Worm (Caenorhabditis elegans) whole organism, L4 larva: Measurements from ENCODE around the gene srd-46.

Experiments
- Y105C5A.15 ChIP-seq: fragments of 200-800 bp; sonication (Bioruptor generic); IDR thresholded peaks from 2 replicates; pipeline ENCODE4 v1.3.6; 2022; ENCODE audit warnings: missing genetic modification characterization, missing compliant biosample characterization
- Y48G9A.11 ChIP-seq: fragments of 200-800 bp; sonication (Bioruptor generic); IDR thresholded peaks from 2 replicates; pipeline ENCODE4 v1.3.6; 2022; ENCODE audit warnings: missing genetic modification reagents, missing genetic modification characterization, missing compliant biosample characterization
- Y5F2A.4 ChIP-seq: fragments of 200-800 bp; sonication (Bioruptor generic); optimal IDR thresholded peaks from 2 replicates; lab custom pipeline; 2018; ENCODE audit warnings: mild to moderate bottlenecking, missing genetic modification characterization, missing compliant biosample characterization
- ama-1 ChIP-seq: fragments of 150-350 bp; optimal IDR thresholded peaks from 2 replicates; lab custom pipeline; 2014; ENCODE audit warnings: inconsistent platforms, mixed read lengths
- ceh-20 ChIP-seq: fragments of 200-800 bp; sonication (Bioruptor generic); IDR thresholded peaks from 2 replicates; pipeline ENCODE4 v1.3.6; 2022; ENCODE audit warnings: missing genetic modification reagents, missing genetic modification characterization, missing compliant biosample characterization
- ceh-44 ChIP-seq: fragments of 200-800 bp; sonication (Bioruptor generic); IDR thresholded peaks from 2 replicates; pipeline ENCODE4 v1.3.6; 2022; ENCODE audit warnings: missing genetic modification reagents, missing genetic modification characterization, missing compliant biosample characterization
- ceh-62 ChIP-seq: sonication (generic microtip); optimal IDR thresholded peaks from 2 replicates; lab custom pipeline; 2017; ENCODE audit warnings: missing biosample characterization, missing genetic modification characterization
- cey-2 ChIP-seq: sonication (generic microtip); optimal IDR thresholded peaks from 3 replicates; lab custom pipeline; 2017; ENCODE audit warnings: missing genetic modification characterization, mild to moderate bottlenecking, missing compliant biosample characterization, antibody characterized with exemption, borderline replicate concordance; ENCODE audit not compliant: insufficient read depth
- daf-12 ChIP-seq: fragments of 150-350 bp; optimal IDR thresholded peaks from 2 replicates; lab custom pipeline; 2014; ENCODE audit warnings: missing biosample characterization, missing genetic modification reagents, missing genetic modification characterization
- daf-16 ChIP-seq, 3 experiments: sonication (generic microtip); optimal IDR thresholded peaks; 2 replicates each; lab custom pipeline; 2016 to 2017; ENCODE audit warnings: missing genetic modification characterization in 3 of 3, missing genetic modification reagents in 3 of 3, mild to moderate bottlenecking in 2 of 3, missing compliant biosample characterization in 2 of 3, missing biosample characterization in 1 of 3, moderate library complexity in 1 of 3
- dmd-6 ChIP-seq: fragments of 200-800 bp; sonication (Bioruptor generic); IDR thresholded peaks from 2 replicates; pipeline ENCODE4 v1.3.6; 2022; ENCODE audit warnings: missing genetic modification reagents, missing genetic modification characterization, missing compliant biosample characterization
- dmd-8 ChIP-seq: fragments of 200-800 bp; sonication (Bioruptor generic); IDR thresholded peaks from 2 replicates; pipeline ENCODE4 v1.3.6; 2022; ENCODE audit warnings: missing genetic modification characterization, missing compliant biosample characterization
- dmd-9 ChIP-seq: fragments of 200-800 bp; sonication (Bioruptor generic); IDR thresholded peaks from 2 replicates; pipeline ENCODE4 v1.3.6; 2022; ENCODE audit warnings: missing genetic modification reagents, missing genetic modification characterization, missing compliant biosample characterization
- dpl-1 ChIP-seq: fragments of 150-350 bp; optimal IDR thresholded peaks from 2 replicates; lab custom pipeline; 2014; ENCODE audit warnings: missing biosample characterization, missing genetic modification reagents, missing genetic modification characterization
- dve-1 ChIP-seq: sonication (generic microtip); optimal IDR thresholded peaks from 2 replicates; lab custom pipeline; 2017; ENCODE audit warnings: antibody characterized with exemption, mild to moderate bottlenecking, missing genetic modification characterization, missing compliant biosample characterization; ENCODE audit not compliant: insufficient read depth
- egl-43 ChIP-seq: fragments of 200-800 bp; sonication (Bioruptor generic); IDR thresholded peaks from 2 replicates; pipeline ENCODE4 v1.3.6; 2022; ENCODE audit warnings: missing genetic modification reagents, missing genetic modification characterization, missing compliant biosample characterization
- gei-8 ChIP-seq: fragments of 200-800 bp; sonication (Bioruptor generic); optimal IDR thresholded peaks from 2 replicates; lab custom pipeline; 2018; ENCODE audit warnings: mild to moderate bottlenecking, missing genetic modification characterization, missing compliant biosample characterization
- hlh-30 ChIP-seq: sonication (generic microtip); optimal IDR thresholded peaks from 2 replicates; lab custom pipeline; 2017; ENCODE audit warnings: antibody characterized with exemption, mild to moderate bottlenecking, missing genetic modification characterization, missing compliant biosample characterization; ENCODE audit not compliant: insufficient read depth
- jun-1 ChIP-seq: fragments of 150-350 bp; optimal IDR thresholded peaks from 2 replicates; lab custom pipeline; 2014; ENCODE audit warnings: missing biosample characterization, missing genetic modification reagents, missing genetic modification characterization
- lin-1 ChIP-seq: fragments of 200-800 bp; sonication (Bioruptor generic); IDR thresholded peaks from 2 replicates; pipeline ENCODE4 v1.3.6; 2022; ENCODE audit warnings: missing genetic modification reagents, missing genetic modification characterization, missing compliant biosample characterization
- lin-13 ChIP-seq: fragments of 150-350 bp; optimal IDR thresholded peaks from 2 replicates; lab custom pipeline; 2014; ENCODE audit warnings: missing biosample characterization, missing genetic modification reagents, missing genetic modification characterization
- lin-29 ChIP-seq: fragments of 200-800 bp; sonication (Bioruptor generic); IDR thresholded peaks from 2 replicates; pipeline ENCODE4 v1.3.6; 2022; ENCODE audit warnings: missing genetic modification reagents, missing genetic modification characterization, missing compliant biosample characterization
- lir-3 ChIP-seq: sonication (generic microtip); optimal IDR thresholded peaks from 2 replicates; lab custom pipeline; 2016; ENCODE audit warnings: mild to moderate bottlenecking, missing genetic modification characterization, missing compliant biosample characterization
- lsy-2 ChIP-seq, 2 experiments: fragments of 150-350 bp in 1 of 2; sonication (generic microtip) in 1 of 2; optimal IDR thresholded peaks; 2 replicates each; lab custom pipeline; 2014 to 2017; ENCODE audit warnings: missing biosample characterization in 2 of 2, missing genetic modification characterization in 2 of 2
- nhr-111 ChIP-seq: fragments of 200-800 bp; sonication (Bioruptor generic); optimal IDR thresholded peaks from 2 replicates; lab custom pipeline; 2018; ENCODE audit warnings: mild to moderate bottlenecking, missing genetic modification characterization, missing compliant biosample characterization
- nhr-25 ChIP-seq: sonication (generic microtip); optimal IDR thresholded peaks from 2 replicates; lab custom pipeline; 2017; ENCODE audit warnings: missing genetic modification characterization, mild to moderate bottlenecking, missing compliant biosample characterization, antibody characterized with exemption, moderate library complexity, borderline replicate concordance; ENCODE audit not compliant: insufficient read depth
- nhr-42 ChIP-seq: fragments of 200-800 bp; sonication (Bioruptor generic); IDR thresholded peaks from 2 replicates; pipeline ENCODE4 v1.3.6; 2022; ENCODE audit warnings: missing genetic modification characterization, missing compliant biosample characterization
- pha-4 ChIP-seq, 2 experiments: fragments of 150-350 bp in 1 of 2; fragments of 200-800 bp in 1 of 2; sonication (Bioruptor generic) in 1 of 2; IDR thresholded peaks in 1 of 2; optimal IDR thresholded peaks in 1 of 2; 2 replicates each; pipeline versions ENCODE4 v1.3.6 to Lab custom; 2014 to 2022; ENCODE audit warnings: missing genetic modification characterization in 2 of 2, missing genetic modification reagents in 2 of 2, missing biosample characterization in 1 of 2, missing compliant biosample characterization in 1 of 2
- set-16 ChIP-seq: fragments of 200-800 bp; sonication (Bioruptor generic); IDR thresholded peaks from 2 replicates; pipeline ENCODE4 v1.3.6; 2022; ENCODE audit warnings: missing genetic modification reagents, missing genetic modification characterization, missing compliant biosample characterization
- skn-1 ChIP-seq: fragments of 150-350 bp; optimal IDR thresholded peaks from 2 replicates; lab custom pipeline; 2014; ENCODE audit warnings: missing biosample characterization, missing genetic modification characterization
- snpc-1.2 ChIP-seq: fragments of 200-800 bp; sonication (Bioruptor generic); IDR thresholded peaks from 2 replicates; pipeline ENCODE4 v1.3.6; 2022; ENCODE audit warnings: missing genetic modification reagents, missing genetic modification characterization, missing compliant biosample characterization
- snpc-4 ChIP-seq: fragments of 150-350 bp; optimal IDR thresholded peaks from 2 replicates; lab custom pipeline; 2014; ENCODE audit warnings: missing biosample characterization, missing genetic modification characterization
- tra-1 ChIP-seq: fragments of 200-800 bp; sonication (Bioruptor generic); IDR thresholded peaks from 2 replicates; pipeline ENCODE4 v1.3.6; 2022; ENCODE audit warnings: missing genetic modification reagents, missing genetic modification characterization, missing compliant biosample characterization
- vab-7 ChIP-seq: fragments of 200-800 bp; sonication (Bioruptor generic); IDR thresholded peaks from 2 replicates; pipeline ENCODE4 v1.3.6; 2022; ENCODE audit warnings: missing genetic modification reagents, missing genetic modification characterization, missing compliant biosample characterization
- zfp-2 ChIP-seq: sonication (generic microtip); optimal IDR thresholded peaks from 2 replicates; lab custom pipeline; 2016; ENCODE audit warnings: mild to moderate bottlenecking, missing genetic modification characterization, missing compliant biosample characterization
- zip-2 ChIP-seq: fragments of 150-350 bp; optimal IDR thresholded peaks from 2 replicates; lab custom pipeline; 2014; ENCODE audit warnings: missing biosample characterization, missing genetic modification characterization
- ztf-11 ChIP-seq: fragments of 150-350 bp; optimal IDR thresholded peaks from 2 replicates; lab custom pipeline; 2014; ENCODE audit warnings: missing biosample characterization, missing genetic modification characterization

Gene srd-46

ce11 chrX:12367498-12367897 lies 35.6 kb downstream of the srd-46 start (continued):
- TF ChIP-seq dpl-1 (no peak), nhr-111 (GFP tag; lab: Kevin White, UChicago) (no peak), nhr-42 (GFP tag; lab: Robert Waterston, UW) (0 out of 2 replicates have a peak, but pooled peaks have one; percentile 41), daf-16 (GFP tag; optimal IDR thresholded peaks at IDR 0.05; lab: Kevin White, UChicago) (peak; percentile 11 to 45), daf-16 (tag; optimal IDR thresholded peaks at IDR 0.05; lab: Kevin White, UChicago) (peak; percentile 51), ceh-44 (no peak; the same call in 1 of the 2 replicates), tra-1 (GFP tag; lab: Robert Waterston, UW) (peak; percentile 24; the same call in 1 of the 2 replicates), dmd-8 (peak; percentile 64; the same call in 1 of the 2 replicates), lin-13 (GFP tag; lab: Kevin White, UChicago) (peak; percentile 13), jun-1 (tag; lab: Kevin White, UChicago) (no peak), dmd-6 (GFP tag; lab: Robert Waterston, UW) (peak; percentile 55), dmd-9 (peak; percentile 60; the same call in 1 of the 2 replicates), gei-8 (GFP tag; lab: Kevin White, UChicago) (peak; percentile 0), ceh-62 (tag; lab: Kevin White, UChicago) (no peak), ceh-20 (GFP tag; lab: Robert Waterston, UW) (0 out of 2 replicates have a peak, but pooled peaks have one; percentile 33), zfp-2 (tag; lab: Kevin White, UChicago) (no peak), lir-3 (no peak), lsy-2 (tag; optimal IDR thresholded peaks at IDR 0.05; lab: Kevin White, UChicago) (no peak), lin-1 (GFP tag; lab: Robert Waterston, UW) (peak; percentile 53; the same call in 1 of the 2 replicates), skn-1 (tag; lab: Kevin White, UChicago) (no peak), Y105C5A.15 (GFP tag; lab: Robert Waterston, UW) (0 out of 2 replicates have a peak, but pooled peaks have one; percentile 55), Y48G9A.11 (GFP tag; lab: Robert Waterston, UW) (peak; percentile 43; the same call in 1 of the 2 replicates), zip-2 (tag; lab: Kevin White, UChicago) (no peak), set-16 (no peak), hlh-30 (tag; lab: Kevin White, UChicago) (peak; percentile 49), egl-43 (GFP tag; lab: Robert Waterston, UW) (peak; percentile 82), vab-7 (GFP tag; lab: Robert Waterston, UW) (peak; percentile 75), snpc-1.2 (GFP tag; lab: Robert Waterston, UW) (peak; percentile 84), nhr-25 (tag; lab: Kevin White, UChicago) (no peak)
- TF ChIP-seq, all 104 proteins: peak for 35

ce11 chrX:12371321-12371720 lies 39.4 kb downstream of the srd-46 start, which contains the start of gene rif-1.2:
Gene rif-1.2, minus strand, starts transcription at chrX:12371421.
- TF ChIP-seq ama-1 (lab: Kevin White, UChicago) (no peak), lin-13 (GFP tag; lab: Kevin White, UChicago) (no peak), tra-1 (GFP tag; lab: Robert Waterston, UW) (no peak), dve-1 (tag; lab: Kevin White, UChicago) (no peak), ztf-11 (no peak), pha-4 (GFP tag; IDR thresholded peaks at IDR 0.05; lab: Robert Waterston, UW) (no peak), pha-4 (tag; optimal IDR thresholded peaks at IDR 0.05; lab: Kevin White, UChicago) (no peak), vab-7 (GFP tag; lab: Robert Waterston, UW) (no peak), daf-12 (tag; lab: Kevin White, UChicago) (no peak), Y5F2A.4 (no peak), lin-29 (GFP tag; lab: Robert Waterston, UW) (no peak), cey-2 (no peak), snpc-4 (no peak)
